Fruit fly (Drosophila melanogaster): ENCODE results near the gene CG15201.

- TF ChIP-seq h (optimal IDR thresholded peaks at IDR 0.05), result no peak
- no peak for TF ChIP-seq Sin3A (optimal IDR thresholded peaks at IDR 0.05)
- peak; percentile 75 for TF ChIP-seq psq (optimal IDR thresholded peaks at IDR 0.05)
- TF ChIP-seq Myc (optimal IDR thresholded peaks at IDR 0.05), result no peak
Measured at dm6 chrX:11108148-11108844, 35.6 kb upstream of the CG15201 start, which contains the start of gene Hsp60A.

Data from Kc167 (cell line).